Worm (Caenorhabditis elegans): Measurements from ENCODE around the gene srp-1.

ce11 chrV:741820-742219, 11.3 kb upstream of the srp-1 start, which contains the start of gene C05E4.7:
- TF ChIP-seq lin-39 (tag; optimal IDR thresholded peaks at IDR 0.05) = no peak
- TF ChIP-seq skn-1 (tag; optimal IDR thresholded peaks at IDR 0.05) = no peak
- TF ChIP-seq unc-62 (GFP tag; optimal IDR thresholded peaks at IDR 0.05) = no peak
- no peak for TF ChIP-seq egl-5 (tag; optimal IDR thresholded peaks at IDR 0.05)
- TF ChIP-seq mdl-1 (tag; optimal IDR thresholded peaks at IDR 0.05) = no peak
- no peak for TF ChIP-seq zag-1 (tag; optimal IDR thresholded peaks at IDR 0.05)
- TF ChIP-seq nhr-11 (tag; optimal IDR thresholded peaks at IDR 0.05) = no peak
- no peak for TF ChIP-seq lin-15B (tag; optimal IDR thresholded peaks at IDR 0.05)
- TF ChIP-seq aly-2 (tag; optimal IDR thresholded peaks at IDR 0.05) = no peak
- no peak for TF ChIP-seq ztf-4 (tag; optimal IDR thresholded peaks at IDR 0.05)
- TF ChIP-seq elt-3 (tag; optimal IDR thresholded peaks at IDR 0.05) = no peak

Data from whole organism, L3 larva.